Worm (Caenorhabditis elegans): ENCODE results near the gene taco-1.
"Not testable (repeated sequence)": the region's sequence is repeated elsewhere in the genome, so short reads cannot be mapped to it uniquely, and the experiment has no call there.

DNA sequence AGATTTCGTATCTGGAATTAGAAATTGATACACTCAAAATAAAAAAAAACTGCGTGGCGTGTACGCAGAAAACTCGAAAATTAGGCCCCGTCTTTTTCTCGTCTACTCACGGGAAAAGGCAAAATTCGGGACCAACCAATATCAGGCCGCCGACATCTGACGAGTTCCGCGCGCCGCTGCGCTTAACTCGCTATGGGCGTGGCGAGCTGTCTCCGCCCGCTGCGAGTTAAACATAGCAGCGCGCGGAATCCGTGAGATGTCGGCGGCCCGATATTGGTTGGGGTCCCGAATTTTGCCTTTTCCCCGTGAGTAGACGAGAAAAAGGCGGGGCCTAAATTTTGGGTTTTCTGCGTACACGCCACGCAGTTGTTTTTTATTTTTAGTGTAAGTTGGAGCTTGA is 14.0 kb downstream of the taco-1 start:
- TF ChIP-seq ZK185.1 (tag; optimal IDR thresholded peaks at IDR 0.05; ENCODE audit: poor library complexity, severe bottlenecking); C06A6.2 (GFP tag; conservative IDR thresholded peaks at IDR 0.05); F10E7.11 (tag; optimal IDR thresholded peaks at IDR 0.05); F33H1.4 (GFP tag; IDR thresholded peaks at IDR 0.05); madf-3 (GFP tag; IDR thresholded peaks at IDR 0.05); ztf-25 (GFP tag; IDR thresholded peaks at IDR 0.05); nhr-27 (tag; optimal IDR thresholded peaks at IDR 0.05); lin-35 (GFP tag; optimal IDR thresholded peaks at IDR 0.05); F49E8.2 (tag; optimal IDR thresholded peaks at IDR 0.05; ENCODE audit: insufficient read depth): not testable (repeated sequence)
